Worm (Caenorhabditis elegans) whole organism, L1 larva: Measurements from ENCODE around the gene mec-2.

Experiments
- ama-1 ChIP-seq: fragments of 150-350 bp; optimal IDR thresholded peaks from 2 replicates; lab custom pipeline; 2014
- blmp-1 ChIP-seq: fragments of 150-350 bp; optimal IDR thresholded peaks from 2 replicates; lab custom pipeline; 2014; ENCODE audit warnings: missing biosample characterization, missing genetic modification characterization
- elt-2 ChIP-seq: sonication (generic microtip); optimal IDR thresholded peaks from 2 replicates; lab custom pipeline; 2016; ENCODE audit warnings: missing genetic modification characterization, mild to moderate bottlenecking, inconsistent platforms, missing compliant biosample characterization, missing genetic modification reagents
- unc-130 ChIP-seq: fragments of 150-350 bp; optimal IDR thresholded peaks from 2 replicates; lab custom pipeline; 2017; ENCODE audit warnings: missing biosample characterization, missing genetic modification characterization, inconsistent platforms
- zag-1 ChIP-seq: fragments of 150-350 bp; optimal IDR thresholded peaks from 2 replicates; lab custom pipeline; 2014; ENCODE audit warnings: missing biosample characterization, missing genetic modification characterization
- ztf-11 ChIP-seq, 2 experiments: sonication (generic microtip); optimal IDR thresholded peaks; 2 replicates each; lab custom pipeline; 2016 to 2017; ENCODE audit warnings: missing genetic modification characterization in 2 of 2, missing biosample characterization in 1 of 2, missing compliant biosample characterization in 1 of 2

ce11 chrX:5605049-5605448 is 37.5 kb downstream of the mec-2 start:
- TF ChIP-seq unc-130 (tag; lab: Kevin White, UChicago) (no peak), ama-1 (lab: Kevin White, UChicago) (no peak), blmp-1 (tag; lab: Kevin White, UChicago) (peak; percentile 81), elt-2 (tag; lab: Kevin White, UChicago) (no peak), ztf-11 (tag; optimal IDR thresholded peaks at IDR 0.05; lab: Kevin White, UChicago) (no peak), zag-1 (tag; lab: Kevin White, UChicago) (no peak)
